Worm (Caenorhabditis elegans) whole organism, L1 larva: Measurements from ENCODE around the gene srlf-1.

Experiments
- C04F5.9 ChIP-seq: sonication (generic microtip); optimal IDR thresholded peaks from 2 replicates; lab custom pipeline; 2016; ENCODE audit warnings: missing genetic modification characterization, missing compliant biosample characterization
- C16A3.4 ChIP-seq: fragments of 150-350 bp; optimal IDR thresholded peaks from 2 replicates; lab custom pipeline; 2014; ENCODE audit warnings: missing biosample characterization, missing genetic modification characterization
- C34B4.2 ChIP-seq: sonication (generic microtip); optimal IDR thresholded peaks from 2 replicates; lab custom pipeline; 2017; ENCODE audit warnings: mild to moderate bottlenecking, missing genetic modification characterization, missing compliant biosample characterization
- aha-1 ChIP-seq: fragments of 150-350 bp; optimal IDR thresholded peaks from 2 replicates; lab custom pipeline; 2014; ENCODE audit warnings: missing biosample characterization, missing genetic modification characterization
- alr-1 ChIP-seq: fragments of 200-800 bp; sonication (Bioruptor generic); optimal IDR thresholded peaks from 2 replicates; lab custom pipeline; 2018; ENCODE audit warnings: borderline replicate concordance, mild to moderate bottlenecking, missing genetic modification characterization, missing compliant biosample characterization
- aly-2 ChIP-seq: fragments of 150-350 bp; optimal IDR thresholded peaks from 2 replicates; lab custom pipeline; 2014; ENCODE audit warnings: missing biosample characterization, missing genetic modification characterization
- ama-1 ChIP-seq: fragments of 150-350 bp; optimal IDR thresholded peaks from 2 replicates; lab custom pipeline; 2014
- blmp-1 ChIP-seq: fragments of 150-350 bp; optimal IDR thresholded peaks from 2 replicates; lab custom pipeline; 2014; ENCODE audit warnings: missing biosample characterization, missing genetic modification characterization
- ceh-88 ChIP-seq: fragments of 200-800 bp; sonication (Bioruptor generic); IDR thresholded peaks from 2 replicates; pipeline ENCODE4 v1.3.6; 2022; ENCODE audit warnings: missing genetic modification characterization, missing compliant biosample characterization
- ceh-90 ChIP-seq: sonication (generic microtip); optimal IDR thresholded peaks from 2 replicates; lab custom pipeline; 2016; ENCODE audit warnings: missing genetic modification characterization, missing compliant biosample characterization
- ces-1 ChIP-seq: fragments of 150-350 bp; optimal IDR thresholded peaks from 2 replicates; lab custom pipeline; 2014; ENCODE audit warnings: missing biosample characterization, missing genetic modification reagents, missing genetic modification characterization
- dpl-1 ChIP-seq, 3 experiments: fragments of 150-350 bp in 2 of 3; sonication (generic microtip) in 1 of 3; optimal IDR thresholded peaks; 2 replicates each; lab custom pipeline; 2014 to 2017; ENCODE audit warnings: missing biosample characterization in 3 of 3, missing genetic modification characterization in 3 of 3, missing genetic modification reagents in 3 of 3
- dsc-1 ChIP-seq: sonication (generic microtip); optimal IDR thresholded peaks from 2 replicates; lab custom pipeline; 2016; ENCODE audit warnings: mild to moderate bottlenecking, missing genetic modification characterization, missing compliant biosample characterization
- efl-1 ChIP-seq, 4 experiments: fragments of 150-350 bp; optimal IDR thresholded peaks in 3 of 4; peaks in 1 of 4; 1 replicate in 1 of 4; 2 replicates in 3 of 4; lab custom pipeline; 2014; ENCODE audit warnings: missing biosample characterization in 2 of 4, missing genetic modification characterization in 2 of 4, missing genetic modification reagents in 2 of 4
- egl-27 ChIP-seq, 2 experiments: fragments of 150-350 bp in 1 of 2; sonication (generic microtip); optimal IDR thresholded peaks; 3 replicates each; lab custom pipeline; 2017 to 2018; ENCODE audit warnings: missing biosample characterization in 2 of 2, missing genetic modification characterization in 2 of 2, missing genetic modification reagents in 2 of 2
- elt-3 ChIP-seq, 6 experiments: fragments of 150-350 bp in 1 of 6; sonication (generic microtip); optimal IDR thresholded peaks; 2 replicates each; lab custom pipeline; 2017 to 2018; ENCODE audit warnings: missing biosample characterization in 6 of 6, missing genetic modification characterization in 6 of 6, inconsistent platforms in 1 of 6
- fkh-10 ChIP-seq: sonication (generic microtip); optimal IDR thresholded peaks from 2 replicates; lab custom pipeline; 2017; ENCODE audit warnings: missing biosample characterization, missing genetic modification reagents, missing genetic modification characterization
- fkh-4 ChIP-seq: sonication (generic microtip); optimal IDR thresholded peaks from 2 replicates; lab custom pipeline; 2016; ENCODE audit warnings: missing compliant biosample characterization, missing genetic modification characterization, borderline replicate concordance
- fkh-8 ChIP-seq: sonication (generic microtip); optimal IDR thresholded peaks from 2 replicates; lab custom pipeline; 2016; ENCODE audit warnings: mild to moderate bottlenecking, missing genetic modification characterization, missing compliant biosample characterization
- grh-1 ChIP-seq: fragments of 200-800 bp; sonication (Bioruptor generic); IDR thresholded peaks from 2 replicates; pipeline ENCODE4 v1.3.6; 2022; ENCODE audit warnings: missing genetic modification reagents, missing genetic modification characterization, missing compliant biosample characterization
- hpl-2 ChIP-seq: fragments of 150-350 bp; optimal IDR thresholded peaks from 2 replicates; lab custom pipeline; 2014; ENCODE audit warnings: missing biosample characterization, missing genetic modification reagents, missing genetic modification characterization
- irx-1 ChIP-seq: sonication (generic microtip); optimal IDR thresholded peaks from 2 replicates; lab custom pipeline; 2016; ENCODE audit warnings: missing genetic modification characterization, missing compliant biosample characterization
- lin-14 ChIP-seq: fragments of 200-800 bp; sonication (Bioruptor generic); optimal IDR thresholded peaks from 2 replicates; lab custom pipeline; 2018; ENCODE audit warnings: mild to moderate bottlenecking, missing genetic modification characterization, moderate library complexity, missing compliant biosample characterization
- lin-35 ChIP-seq, 2 experiments: fragments of 150-350 bp; optimal IDR thresholded peaks; 2 replicates each; lab custom pipeline; 2014; ENCODE audit warnings: missing biosample characterization in 2 of 2, missing genetic modification characterization in 2 of 2, missing genetic modification reagents in 2 of 2
- lin-39 ChIP-seq: fragments of 150-350 bp; optimal IDR thresholded peaks from 2 replicates; lab custom pipeline; 2014; ENCODE audit warnings: missing biosample characterization, missing genetic modification reagents, missing genetic modification characterization
- lsy-2 ChIP-seq, 2 experiments: fragments of 150-350 bp; optimal IDR thresholded peaks; 2 replicates each; lab custom pipeline; 2014; ENCODE audit warnings: missing biosample characterization in 2 of 2, missing genetic modification characterization in 2 of 2
- mab-9 ChIP-seq: fragments of 200-800 bp; sonication (Bioruptor generic); IDR thresholded peaks from 2 replicates; pipeline ENCODE4 v1.3.6; 2022; ENCODE audit warnings: missing genetic modification reagents, missing genetic modification characterization, missing compliant biosample characterization
- mdl-1 ChIP-seq, 2 experiments: fragments of 150-350 bp; optimal IDR thresholded peaks; 2 replicates each; lab custom pipeline; 2014 to 2017; ENCODE audit warnings: missing biosample characterization in 2 of 2, missing genetic modification characterization in 2 of 2, inconsistent platforms in 1 of 2
- nhr-11 ChIP-seq: fragments of 150-350 bp; optimal IDR thresholded peaks from 2 replicates; lab custom pipeline; 2014; ENCODE audit warnings: missing biosample characterization, missing genetic modification characterization
- nhr-19 ChIP-seq: fragments of 200-800 bp; sonication (Bioruptor generic); conservative IDR thresholded peaks from 2 replicates; pipeline ENCODE4 v1.3.6; 2022; ENCODE audit warnings: missing genetic modification characterization, missing compliant biosample characterization
- nhr-20 ChIP-seq: sonication (generic microtip); optimal IDR thresholded peaks from 2 replicates; lab custom pipeline; 2016; ENCODE audit warnings: mild to moderate bottlenecking, missing genetic modification characterization, missing compliant biosample characterization
- nhr-237 ChIP-seq: fragments of 150-350 bp; optimal IDR thresholded peaks from 2 replicates; lab custom pipeline; 2014; ENCODE audit warnings: missing biosample characterization, missing genetic modification characterization
- nhr-47 ChIP-seq: sonication (generic microtip); optimal IDR thresholded peaks from 2 replicates; lab custom pipeline; 2016; ENCODE audit warnings: mild to moderate bottlenecking, missing genetic modification characterization, moderate library complexity, missing compliant biosample characterization
- nhr-71 ChIP-seq: sonication (generic microtip); optimal IDR thresholded peaks from 2 replicates; lab custom pipeline; 2016; ENCODE audit warnings: mild to moderate bottlenecking, missing genetic modification characterization, moderate library complexity, missing compliant biosample characterization
- nhr-76 ChIP-seq: sonication (generic microtip); optimal IDR thresholded peaks from 2 replicates; lab custom pipeline; 2017; ENCODE audit warnings: missing biosample characterization, missing genetic modification characterization
- nhr-85 ChIP-seq: sonication (generic microtip); peaks from one replicate; lab custom pipeline; 2016; ENCODE audit warnings: missing genetic modification characterization, inconsistent platforms, missing compliant biosample characterization
- nhr-90 ChIP-seq: sonication (generic microtip); optimal IDR thresholded peaks from 2 replicates; lab custom pipeline; 2016; ENCODE audit warnings: mild to moderate bottlenecking, missing genetic modification characterization, missing compliant biosample characterization; ENCODE audit not compliant: poor library complexity
- pqm-1 ChIP-seq: sonication (generic microtip); optimal IDR thresholded peaks from 3 replicates; lab custom pipeline; 2017; ENCODE audit warnings: missing biosample characterization, missing genetic modification characterization
- skn-1 ChIP-seq: fragments of 150-350 bp; optimal IDR thresholded peaks from 2 replicates; lab custom pipeline; 2014; ENCODE audit warnings: missing biosample characterization, missing genetic modification characterization
- snu-23 ChIP-seq: sonication (generic microtip); optimal IDR thresholded peaks from 2 replicates; lab custom pipeline; 2016; ENCODE audit warnings: missing genetic modification characterization, missing compliant biosample characterization
- swsn-7 ChIP-seq: sonication (generic microtip); optimal IDR thresholded peaks from 2 replicates; lab custom pipeline; 2016; ENCODE audit warnings: missing genetic modification characterization, missing compliant biosample characterization
- tlp-1 ChIP-seq: fragments of 150-350 bp; optimal IDR thresholded peaks from 2 replicates; lab custom pipeline; 2014; ENCODE audit warnings: missing biosample characterization, missing genetic modification characterization
- unc-86 ChIP-seq: sonication (generic microtip); optimal IDR thresholded peaks from 2 replicates; lab custom pipeline; 2016; ENCODE audit warnings: missing genetic modification characterization, missing compliant biosample characterization
- xbp-1 ChIP-seq: sonication (generic microtip); optimal IDR thresholded peaks from 2 replicates; lab custom pipeline; 2016; ENCODE audit warnings: missing genetic modification characterization, missing compliant biosample characterization
- zag-1 ChIP-seq: fragments of 150-350 bp; optimal IDR thresholded peaks from 2 replicates; lab custom pipeline; 2014; ENCODE audit warnings: missing biosample characterization, missing genetic modification characterization
- ztf-11 ChIP-seq, 2 experiments: sonication (generic microtip); optimal IDR thresholded peaks; 2 replicates each; lab custom pipeline; 2016 to 2017; ENCODE audit warnings: missing genetic modification characterization in 2 of 2, missing biosample characterization in 1 of 2, missing compliant biosample characterization in 1 of 2
- ztf-4 ChIP-seq: fragments of 150-350 bp; optimal IDR thresholded peaks from 2 replicates; lab custom pipeline; 2014; ENCODE audit warnings: missing biosample characterization, missing genetic modification characterization

srlf-1 gene

ce11 chrII:7790324-7790898, at the start of gene srlf-1:
Gene srlf-1 (plus strand): TSS chrII:7790591.
- TF ChIP-seq snu-23 (GFP tag; lab: Kevin White, UChicago) = peak; percentile 38
- peak; percentile 83 for TF ChIP-seq blmp-1
- peak; percentile 48 for TF ChIP-seq grh-1 (GFP tag; lab: Robert Waterston, UW)
- TF ChIP-seq nhr-85 (tag; lab: Kevin White, UChicago) = peak; percentile 66
- TF ChIP-seq lsy-2 (tag; optimal IDR thresholded peaks at IDR 0.05; lab: Kevin White, UChicago) = peak in 1 of 2 experiments; percentile 18
- peak; percentile 9 for TF ChIP-seq swsn-7
- TF ChIP-seq dpl-1 (GFP tag; optimal IDR thresholded peaks at IDR 0.05; lab: Kevin White, UChicago) = no peak
- no peak for TF ChIP-seq fkh-8
- peak; percentile 50 for TF ChIP-seq lin-14 (GFP tag; lab: Kevin White, UChicago)
- peak; percentile 41 for TF ChIP-seq nhr-47 (tag; lab: Kevin White, UChicago)
- no peak for TF ChIP-seq nhr-11 (tag; lab: Kevin White, UChicago)
- TF ChIP-seq lin-35 (GFP tag; optimal IDR thresholded peaks at IDR 0.05; lab: Kevin White, UChicago) = peak in 1 of 2 experiments; percentile 23
- TF ChIP-seq nhr-20 = peak; percentile 39
- TF ChIP-seq mdl-1 (tag; optimal IDR thresholded peaks at IDR 0.05; lab: Kevin White, UChicago) = no peak
- peak; percentile 5 for TF ChIP-seq xbp-1
- peak; percentile 19; the same call in 1 of the 2 replicates for TF ChIP-seq nhr-19 (GFP tag; lab: Robert Waterston, UW)
- no peak for TF ChIP-seq aly-2 (tag; lab: Kevin White, UChicago)
- no peak for TF ChIP-seq pqm-1
- TF ChIP-seq efl-1 (optimal IDR thresholded peaks at IDR 0.05; lab: Kevin White, UChicago) = no peak
- peak in 1 of 2 experiments; percentile 47 for TF ChIP-seq efl-1 (GFP tag; optimal IDR thresholded peaks at IDR 0.05 in 1 of 2; lab: Kevin White, UChicago)
- peak; percentile 77 for TF ChIP-seq ama-1
- TF ChIP-seq nhr-71 (tag; lab: Kevin White, UChicago) = peak; percentile 33
- peak; percentile 32 for TF ChIP-seq nhr-90

ce11 chrII:7753500-7753899, 36.9 kb upstream of the srlf-1 start, which contains the start of gene trx-1:
Gene trx-1 (minus strand): TSS chrII:7753600.
- TF ChIP-seq dsc-1 (tag; lab: Kevin White, UChicago) = no peak
- TF ChIP-seq irx-1 = no peak
- no peak for TF ChIP-seq tlp-1 (tag; lab: Kevin White, UChicago)
- TF ChIP-seq ztf-11 (tag; optimal IDR thresholded peaks at IDR 0.05; lab: Kevin White, UChicago) = no peak
- no peak for TF ChIP-seq lin-39
- no peak for TF ChIP-seq hpl-2 (GFP tag; lab: Kevin White, UChicago)
- TF ChIP-seq xbp-1 = no peak
- TF ChIP-seq nhr-237 (tag; lab: Kevin White, UChicago) = no peak
- TF ChIP-seq lin-14 (GFP tag; lab: Kevin White, UChicago) = no peak
- no peak for TF ChIP-seq ama-1
- TF ChIP-seq nhr-76 = no peak
- no peak for TF ChIP-seq ceh-90 (tag; lab: Kevin White, UChicago)
- no peak for TF ChIP-seq fkh-10 (GFP tag; lab: Kevin White, UChicago)
- TF ChIP-seq ceh-88 (GFP tag; lab: Robert Waterston, UW) = no peak
- no peak for TF ChIP-seq unc-86
- no peak for TF ChIP-seq C16A3.4
- no peak for TF ChIP-seq zag-1 (tag; lab: Kevin White, UChicago)
- TF ChIP-seq, all 84 proteins: peak for 0

ce11 chrII:7755116-7755571, 35.2 kb upstream of the srlf-1 start, which contains the start of the genes B0228.6 and B0228.1:
Gene B0228.6 (minus strand): TSS chrII:7755166.
Gene B0228.1 (plus strand): TSS chrII:7755343.
- peak; percentile 31 for TF ChIP-seq fkh-8
- peak; percentile 63 for TF ChIP-seq lin-14 (GFP tag; lab: Kevin White, UChicago)
- no peak for TF ChIP-seq skn-1

- no peak for TF ChIP-seq C34B4.2 (tag; lab: Kevin White, UChicago)
- TF ChIP-seq nhr-19 (GFP tag; lab: Robert Waterston, UW) = peak; percentile 97
- TF ChIP-seq mab-9 (GFP tag; lab: Robert Waterston, UW) = peak; percentile 14; the same call in 1 of the 2 replicates
- no peak for TF ChIP-seq ces-1 (GFP tag; lab: Kevin White, UChicago)
- no peak for TF ChIP-seq lin-39
- TF ChIP-seq fkh-4 = no peak
- no peak for TF ChIP-seq ztf-4 (tag; lab: Kevin White, UChicago)
- peak; percentile 72 for TF ChIP-seq nhr-20
- no peak for TF ChIP-seq nhr-76
- TF ChIP-seq egl-27 (tag; optimal IDR thresholded peaks at IDR 0.05; lab: Kevin White, UChicago) = no peak
- TF ChIP-seq alr-1 (tag; lab: Kevin White, UChicago) = no peak
- TF ChIP-seq nhr-237 (tag; lab: Kevin White, UChicago) = no peak
- peak in 1 of 2 experiments; percentile 59 for TF ChIP-seq mdl-1 (tag; optimal IDR thresholded peaks at IDR 0.05; lab: Kevin White, UChicago)
- TF ChIP-seq aha-1 (tag; lab: Kevin White, UChicago) = no peak
- TF ChIP-seq lin-14 (GFP tag; lab: Kevin White, UChicago) = peak; percentile 66
- peak in 3 of 6 experiments; percentile 12 to 67 (median 62) for TF ChIP-seq elt-3 (tag; optimal IDR thresholded peaks at IDR 0.05; lab: Kevin White, UChicago)
- TF ChIP-seq C04F5.9 = no peak
- TF ChIP-seq nhr-47 (tag; lab: Kevin White, UChicago) = peak; percentile 66
Observed at ce11 chrII:7756810-7757209, 33.6 kb upstream of the srlf-1 start.
